Worm (Caenorhabditis elegans) whole organism, young adult: ENCODE data around the gene sptl-3.

Experiments
- B0035.1 ChIP-seq: sonication (generic microtip); optimal IDR thresholded peaks from 2 replicates; lab custom pipeline; 2016; ENCODE audit warnings: missing genetic modification characterization, mild to moderate bottlenecking, missing compliant biosample characterization, missing genotype, missing genetic modification reagents
- C06A6.2 ChIP-seq: fragments of 200-800 bp; sonication (Bioruptor generic); conservative IDR thresholded peaks from 2 replicates; pipeline ENCODE4 v1.3.6; 2022; ENCODE audit warnings: missing genetic modification characterization, missing compliant biosample characterization
- F33H1.4 ChIP-seq: fragments of 200-800 bp; sonication (Bioruptor generic); IDR thresholded peaks from 2 replicates; pipeline ENCODE4 v1.3.6; 2022; ENCODE audit warnings: missing genetic modification reagents, missing genetic modification characterization, missing compliant biosample characterization
- F57A8.1 ChIP-seq: fragments of 200-800 bp; sonication (Bioruptor generic); optimal IDR thresholded peaks from 2 replicates; lab custom pipeline; 2018; ENCODE audit warnings: mild to moderate bottlenecking, missing genetic modification characterization, moderate library complexity, missing compliant biosample characterization
- K11D2.4 ChIP-seq: fragments of 200-800 bp; sonication (Bioruptor generic); IDR thresholded peaks from 2 replicates; pipeline ENCODE4 v1.3.6; 2022; ENCODE audit warnings: missing genetic modification reagents, missing genetic modification characterization, missing compliant biosample characterization
- K12H6.12 ChIP-seq: fragments of 200-800 bp; sonication (Bioruptor generic); optimal IDR thresholded peaks from 2 replicates; lab custom pipeline; 2018; ENCODE audit warnings: mild to moderate bottlenecking, missing genetic modification characterization, missing compliant biosample characterization
- Y53F4B.3 ChIP-seq: fragments of 200-800 bp; sonication (Bioruptor generic); IDR thresholded peaks from 2 replicates; pipeline ENCODE4 v1.3.6; 2022; ENCODE audit warnings: missing genetic modification reagents, missing genetic modification characterization, missing compliant biosample characterization
- Y53G8AR.9 ChIP-seq: fragments of 200-800 bp; sonication (Bioruptor generic); conservative IDR thresholded peaks from 2 replicates; pipeline ENCODE4 v1.3.6; 2022; ENCODE audit warnings: missing genetic modification reagents, missing genetic modification characterization, missing compliant biosample characterization
- ZK185.1 ChIP-seq: sonication (generic microtip); optimal IDR thresholded peaks from 2 replicates; lab custom pipeline; 2016; ENCODE audit warnings: mild to moderate bottlenecking, missing genetic modification characterization, missing compliant biosample characterization; ENCODE audit not compliant: poor library complexity, severe bottlenecking
- akir-1 ChIP-seq: fragments of 200-800 bp; sonication (Bioruptor generic); optimal IDR thresholded peaks from 2 replicates; lab custom pipeline; 2018; ENCODE audit warnings: mild to moderate bottlenecking, missing genetic modification characterization, moderate library complexity, missing compliant biosample characterization
- ama-1 ChIP-seq, 3 experiments: fragments of 150-350 bp in 1 of 3; sonication (generic microtip) in 2 of 3; optimal IDR thresholded peaks; 2 replicates each; lab custom pipeline; 2014 to 2018; ENCODE audit warnings: missing biosample characterization in 2 of 3, missing genetic modification characterization in 2 of 3, missing genetic modification reagents in 2 of 3
- aptf-3 ChIP-seq: fragments of 200-800 bp; sonication (Bioruptor generic); IDR thresholded peaks from 2 replicates; pipeline ENCODE4 v1.3.6; 2022; ENCODE audit warnings: missing genetic modification characterization, missing compliant biosample characterization
- ceh-100 ChIP-seq: fragments of 200-800 bp; sonication (Bioruptor generic); IDR thresholded peaks from 2 replicates; pipeline ENCODE4 v1.3.6; 2022; ENCODE audit warnings: missing genetic modification reagents, missing genetic modification characterization, missing compliant biosample characterization
- ceh-27 ChIP-seq: fragments of 200-800 bp; sonication (Bioruptor generic); optimal IDR thresholded peaks from 2 replicates; lab custom pipeline; 2018; ENCODE audit warnings: mild to moderate bottlenecking, missing genetic modification characterization, moderate library complexity, missing compliant biosample characterization
- ceh-40 ChIP-seq: fragments of 200-800 bp; sonication (Bioruptor generic); IDR thresholded peaks from 2 replicates; pipeline ENCODE4 v1.3.6; 2022; ENCODE audit warnings: missing genetic modification characterization, missing compliant biosample characterization
- die-1 ChIP-seq: sonication (generic microtip); optimal IDR thresholded peaks from 2 replicates; lab custom pipeline; 2016; ENCODE audit warnings: missing genotype, mild to moderate bottlenecking, missing genetic modification characterization, missing compliant biosample characterization
- dpff-1 ChIP-seq: sonication (generic microtip); optimal IDR thresholded peaks from 2 replicates; lab custom pipeline; 2017; ENCODE audit warnings: mild to moderate bottlenecking, missing genetic modification characterization, missing compliant biosample characterization
- efl-1 ChIP-seq: fragments of 150-350 bp; optimal IDR thresholded peaks from 2 replicates; lab custom pipeline; 2014; ENCODE audit warnings: missing biosample characterization, missing genetic modification reagents, missing genetic modification characterization
- egl-18 ChIP-seq: fragments of 200-800 bp; sonication (Bioruptor generic); IDR thresholded peaks from 2 replicates; pipeline ENCODE4 v1.3.6; 2022; ENCODE audit warnings: missing genetic modification reagents, missing genetic modification characterization, missing compliant biosample characterization
- egrh-3 ChIP-seq: fragments of 200-800 bp; sonication (Bioruptor generic); IDR thresholded peaks from 2 replicates; pipeline ENCODE4 v1.3.6; 2022; ENCODE audit warnings: missing genetic modification reagents, missing genetic modification characterization, missing compliant biosample characterization
- let-526 ChIP-seq: fragments of 200-800 bp; sonication (Bioruptor generic); IDR thresholded peaks from 2 replicates; pipeline ENCODE4 v1.3.6; 2022; ENCODE audit warnings: missing genetic modification reagents, missing genetic modification characterization, missing compliant biosample characterization
- lsl-1 ChIP-seq: fragments of 200-800 bp; sonication (Bioruptor generic); optimal IDR thresholded peaks from 2 replicates; lab custom pipeline; 2018; ENCODE audit warnings: mild to moderate bottlenecking, missing genetic modification characterization, moderate library complexity, missing compliant biosample characterization
- madf-8 ChIP-seq: fragments of 200-800 bp; sonication (Bioruptor generic); conservative IDR thresholded peaks from 2 replicates; pipeline ENCODE4 v1.3.6; 2022; ENCODE audit warnings: missing genetic modification reagents, missing genetic modification characterization, missing compliant biosample characterization
- mcd-1 ChIP-seq: fragments of 200-800 bp; sonication (Bioruptor generic); IDR thresholded peaks from 2 replicates; pipeline ENCODE4 v1.3.6; 2022; ENCODE audit warnings: missing genetic modification reagents, missing genetic modification characterization, missing compliant biosample characterization
- mxl-1 ChIP-seq: sonication (generic microtip); optimal IDR thresholded peaks from 2 replicates; lab custom pipeline; 2016; ENCODE audit warnings: missing genetic modification characterization, missing compliant biosample characterization
- nhr-120 ChIP-seq: fragments of 200-800 bp; sonication (Bioruptor generic); IDR thresholded peaks from 2 replicates; pipeline ENCODE4 v1.3.6; 2022; ENCODE audit warnings: missing genetic modification characterization, missing compliant biosample characterization
- nhr-27 ChIP-seq: fragments of 200-800 bp; sonication (Bioruptor generic); optimal IDR thresholded peaks from 2 replicates; lab custom pipeline; 2018; ENCODE audit warnings: mild to moderate bottlenecking, missing genetic modification characterization, moderate library complexity, missing compliant biosample characterization
- rec-8 ChIP-seq, 2 experiments: sonication (generic microtip); optimal IDR thresholded peaks; 2 replicates each; lab custom pipeline; 2016; ENCODE audit warnings: mild to moderate bottlenecking in 2 of 2, missing genetic modification characterization in 2 of 2, missing genetic modification reagents in 2 of 2, missing genotype in 2 of 2, missing biosample characterization in 1 of 2, missing compliant biosample characterization in 1 of 2, moderate library complexity in 1 of 2
- rpc-1 ChIP-seq, 2 experiments: fragments of 150-350 bp in 1 of 2; sonication (generic microtip) in 1 of 2; optimal IDR thresholded peaks; 2 replicates each; lab custom pipeline; 2014 to 2018; ENCODE audit warnings: missing biosample characterization in 1 of 2, missing genetic modification characterization in 1 of 2, missing genetic modification reagents in 1 of 2, missing genotype in 1 of 2
- snpc-3.4 ChIP-seq: sonication (generic microtip); optimal IDR thresholded peaks from 2 replicates; lab custom pipeline; 2017; ENCODE audit warnings: missing genetic modification characterization, mild to moderate bottlenecking, missing compliant biosample characterization, antibody characterized with exemption, moderate library complexity, missing genotype, missing genetic modification reagents
- somi-1 ChIP-seq: fragments of 200-800 bp; sonication (Bioruptor generic); optimal IDR thresholded peaks from 2 replicates; lab custom pipeline; 2018; ENCODE audit warnings: mild to moderate bottlenecking, missing genetic modification characterization, missing compliant biosample characterization
- ztf-25 ChIP-seq: fragments of 200-800 bp; sonication (Bioruptor generic); IDR thresholded peaks from 2 replicates; pipeline ENCODE4 v1.3.6; 2022; ENCODE audit warnings: missing genetic modification reagents, missing genetic modification characterization, missing compliant biosample characterization
- ztf-6 ChIP-seq: fragments of 200-800 bp; sonication (Bioruptor generic); IDR thresholded peaks from 2 replicates; pipeline ENCODE4 v1.3.6; 2022; ENCODE audit warnings: missing genetic modification reagents, missing genetic modification characterization, missing compliant biosample characterization

The sptl-3 gene

ce11 chrV:13862505-13862904 is 30.6 kb upstream of the sptl-3 start, which contains the start of gene srx-137:
Gene srx-137, plus strand, starts transcription at chrV:13862805.
- no peak for TF ChIP-seq rpc-1 (optimal IDR thresholded peaks at IDR 0.05; lab: Kevin White, UChicago)
- no peak for TF ChIP-seq rpc-1 (tag; optimal IDR thresholded peaks at IDR 0.05; lab: Kevin White, UChicago)
- TF ChIP-seq, all 124 proteins: peak for 0

- no peak for TF ChIP-seq ztf-25 (GFP tag; lab: Robert Waterston, UW)
- no peak for TF ChIP-seq egrh-3 (GFP tag; lab: Robert Waterston, UW)
- TF ChIP-seq C06A6.2 (GFP tag; lab: Robert Waterston, UW): no peak
Measured at ce11 chrV:13863700-13864099, 29.4 kb upstream of the sptl-3 start.

ce11 chrV:13866353-13866752 is 26.8 kb upstream of the sptl-3 start, which contains the start of gene nhr-175:
Gene nhr-175, plus strand, starts transcription at chrV:13866691.
- TF ChIP-seq K12H6.12 (tag; lab: Kevin White, UChicago): no peak
- no peak for TF ChIP-seq egl-18 (GFP tag; lab: Robert Waterston, UW)
- no peak for TF ChIP-seq nhr-120 (GFP tag; lab: Robert Waterston, UW)
- no peak for TF ChIP-seq ztf-6 (GFP tag; lab: Robert Waterston, UW)
- TF ChIP-seq ceh-40 (GFP tag; lab: Robert Waterston, UW): no peak
- TF ChIP-seq die-1 (tag; lab: Kevin White, UChicago): no peak
- no peak for TF ChIP-seq ceh-100 (GFP tag; lab: Robert Waterston, UW)
- TF ChIP-seq ceh-27 (GFP tag; lab: Kevin White, UChicago): no peak
- TF ChIP-seq let-526 (GFP tag; lab: Robert Waterston, UW): no peak
- TF ChIP-seq dpff-1 (tag; lab: Kevin White, UChicago): no peak
- TF ChIP-seq K11D2.4 (GFP tag; lab: Robert Waterston, UW): no peak
- no peak for TF ChIP-seq ama-1 (optimal IDR thresholded peaks at IDR 0.05; lab: Kevin White, UChicago)
- TF ChIP-seq ama-1 (GFP tag; optimal IDR thresholded peaks at IDR 0.05; lab: Kevin White, UChicago): no peak
- TF ChIP-seq nhr-27 (tag; lab: Kevin White, UChicago): no peak
- no peak for TF ChIP-seq aptf-3

- TF ChIP-seq egrh-3 (GFP tag; lab: Robert Waterston, UW) (peak; percentile 76; the same call in 1 of the 2 replicates), ceh-27 (GFP tag; lab: Kevin White, UChicago) (peak; percentile 10)
- TF ChIP-seq, all 124 proteins: peak for 2; not testable (repeated sequence) for 122
Measured at ce11 chrV:13868886-13869285, 24.2 kb upstream of the sptl-3 start.

ce11 chrV:13869551-13869950 is 23.6 kb upstream of the sptl-3 start:
- TF ChIP-seq nhr-120 (GFP tag; lab: Robert Waterston, UW) (no peak), akir-1 (GFP tag; lab: Kevin White, UChicago) (no peak), snpc-3.4 (no peak), F33H1.4 (GFP tag; lab: Robert Waterston, UW) (no peak), die-1 (tag; lab: Kevin White, UChicago) (no peak), lsl-1 (GFP tag; lab: Kevin White, UChicago) (no peak), egrh-3 (GFP tag; lab: Robert Waterston, UW) (no peak), mcd-1 (GFP tag; lab: Robert Waterston, UW) (no peak), dpff-1 (tag; lab: Kevin White, UChicago) (no peak), ZK185.1 (tag; lab: Kevin White, UChicago) (no peak), mxl-1 (tag; lab: Kevin White, UChicago) (no peak), madf-8 (GFP tag; lab: Robert Waterston, UW) (no peak), rec-8 (tag; optimal IDR thresholded peaks at IDR 0.05; lab: Kevin White, UChicago) (no peak), F57A8.1 (GFP tag; lab: Kevin White, UChicago) (no peak), B0035.1 (tag; lab: Kevin White, UChicago) (no peak), somi-1 (no peak), efl-1 (GFP tag; lab: Kevin White, UChicago) (no peak), Y53F4B.3 (GFP tag; lab: Robert Waterston, UW) (no peak), ceh-100 (GFP tag; lab: Robert Waterston, UW) (no peak), Y53G8AR.9 (no peak)
- TF ChIP-seq, all 124 proteins: peak for 0
